Worm (Caenorhabditis elegans) whole organism, L2 larva: ENCODE measurements around the gene hlh-32.

Experiments
- ceh-16 ChIP-seq: fragments of 150-350 bp; optimal IDR thresholded peaks from 2 replicates; lab custom pipeline; 2014; ENCODE audit warnings: missing biosample characterization, missing genetic modification characterization
- ceh-82 ChIP-seq: fragments of 150-350 bp; optimal IDR thresholded peaks from 2 replicates; lab custom pipeline; 2014; ENCODE audit warnings: missing biosample characterization, missing genetic modification characterization
- elt-1 ChIP-seq: fragments of 150-350 bp; optimal IDR thresholded peaks from 2 replicates; lab custom pipeline; 2014; ENCODE audit warnings: missing biosample characterization, missing genetic modification characterization
- elt-3 ChIP-seq: sonication (generic microtip); optimal IDR thresholded peaks from 2 replicates; lab custom pipeline; 2017; ENCODE audit warnings: missing biosample characterization, missing genetic modification characterization
- lin-13 ChIP-seq: fragments of 150-350 bp; optimal IDR thresholded peaks from 2 replicates; lab custom pipeline; 2014; ENCODE audit warnings: missing biosample characterization, missing genetic modification reagents, missing genetic modification characterization
- lin-39 ChIP-seq: fragments of 150-350 bp; optimal IDR thresholded peaks from 2 replicates; lab custom pipeline; 2014; ENCODE audit warnings: missing biosample characterization, missing genetic modification reagents, missing genetic modification characterization
- lsy-2 ChIP-seq, 2 experiments: fragments of 150-350 bp in 1 of 2; sonication (generic microtip) in 1 of 2; optimal IDR thresholded peaks; 2 replicates each; lab custom pipeline; 2014 to 2017; ENCODE audit warnings: missing biosample characterization in 2 of 2, missing genetic modification characterization in 2 of 2
- nhr-77 ChIP-seq: fragments of 150-350 bp; optimal IDR thresholded peaks from 2 replicates; lab custom pipeline; 2014; ENCODE audit warnings: missing biosample characterization, missing genetic modification characterization
- unc-55 ChIP-seq: fragments of 150-350 bp; sonication (generic microtip); optimal IDR thresholded peaks from 3 replicates; lab custom pipeline; 2014; ENCODE audit warnings: missing biosample characterization, missing genetic modification reagents, missing genetic modification characterization
- unc-62 ChIP-seq: fragments of 150-350 bp; optimal IDR thresholded peaks from 2 replicates; lab custom pipeline; 2014; ENCODE audit warnings: missing biosample characterization, missing genetic modification reagents, missing genetic modification characterization

- no peak for TF ChIP-seq lsy-2 (tag; optimal IDR thresholded peaks at IDR 0.05; lab: Kevin White, UChicago)
- TF ChIP-seq unc-62 (GFP tag; lab: Kevin White, UChicago): no peak
- no peak for TF ChIP-seq lin-39
- TF ChIP-seq elt-1 (tag; lab: Kevin White, UChicago): no peak
- TF ChIP-seq nhr-77 (tag; lab: Kevin White, UChicago): no peak
- TF ChIP-seq ceh-16 (tag; lab: Kevin White, UChicago): no peak
- no peak for TF ChIP-seq elt-3 (tag; lab: Kevin White, UChicago)
- no peak for TF ChIP-seq unc-55 (GFP tag; lab: Kevin White, UChicago)
- TF ChIP-seq ceh-82 (tag; lab: Kevin White, UChicago): no peak
- TF ChIP-seq lin-13 (GFP tag; lab: Kevin White, UChicago): no peak
These were observed 46.6 kb upstream of the hlh-32 start for ce11 chrIV:16085690-16086089.
